Fruit fly (Drosophila melanogaster) whole organism, embryonic: Measurements from ENCODE around the gene Hexim.

ENCODE experiments used
- BtbVII ChIP-seq: fragments of 200-800 bp; sonication (Bioruptor generic); optimal IDR thresholded peaks from 3 replicates; lab custom pipeline; 2017; ENCODE audit warnings: missing biosample characterization, mild to moderate bottlenecking, missing genetic modification characterization
- CG10209 ChIP-seq: fragments of 200-800 bp; sonication (Bioruptor generic); optimal IDR thresholded peaks from 3 replicates; lab custom pipeline; 2017; ENCODE audit warnings: missing biosample characterization, mild to moderate bottlenecking, missing genetic modification characterization, missing genetic modification reagents
- CG10565 ChIP-seq: fragments of 200-800 bp; sonication (Bioruptor generic); optimal IDR thresholded peaks from 3 replicates; lab custom pipeline; 2016; ENCODE audit warnings: missing biosample characterization, mild to moderate bottlenecking, missing genetic modification characterization
- CG11456 ChIP-seq: fragments of 200-800 bp; sonication (Bioruptor generic); IDR thresholded peaks from 3 replicates; pipeline ENCODE4 v1.3.6; 2022; ENCODE audit warnings: missing biosample characterization, missing genetic modification characterization
- CG12219 ChIP-seq: fragments of 200-800 bp; sonication (Bioruptor generic); optimal IDR thresholded peaks from 3 replicates; lab custom pipeline; 2018; ENCODE audit warnings: missing biosample characterization, mild to moderate bottlenecking, missing genetic modification characterization
- CG13287 ChIP-seq: fragments of 200-800 bp; sonication (Bioruptor generic); IDR thresholded peaks from 2 replicates; pipeline ENCODE4 v1.3.6; 2022; ENCODE audit warnings: missing biosample characterization, missing genetic modification characterization; ENCODE audit not compliant: partially characterized antibody
- CG14667 ChIP-seq: fragments of 200-800 bp; sonication (Bioruptor generic); IDR thresholded peaks from 2 replicates; pipeline ENCODE4 v1.3.6; 2022; ENCODE audit warnings: missing biosample characterization, missing genetic modification characterization
- CG17328 ChIP-seq: fragments of 200-800 bp; sonication (Bioruptor generic); IDR thresholded peaks from 2 replicates; pipeline ENCODE4 v1.3.6; 2022; ENCODE audit warnings: missing biosample characterization, missing genetic modification characterization
- CG17802 ChIP-seq: fragments of 200-800 bp; sonication (Bioruptor generic); optimal IDR thresholded peaks from 2 replicates; lab custom pipeline; 2018; ENCODE audit warnings: missing biosample characterization, mild to moderate bottlenecking, missing genetic modification characterization, moderate library complexity
- CG17912 ChIP-seq: fragments of 200-800 bp; sonication (Bioruptor generic); optimal IDR thresholded peaks from 2 replicates; lab custom pipeline; 2018; ENCODE audit warnings: missing biosample characterization, mild to moderate bottlenecking, missing genetic modification characterization
- CG1832 ChIP-seq: fragments of 200-800 bp; sonication (Bioruptor generic); optimal IDR thresholded peaks from 2 replicates; lab custom pipeline; 2017; ENCODE audit warnings: missing biosample characterization, mild to moderate bottlenecking, missing genetic modification characterization, inconsistent platforms
- CG2889 ChIP-seq: fragments of 200-800 bp; sonication (Bioruptor generic); IDR thresholded peaks from 3 replicates; pipeline ENCODE4 v1.3.6; 2022; ENCODE audit warnings: missing biosample characterization, missing genetic modification characterization
- CG30020 ChIP-seq: fragments of 200-800 bp; optimal IDR thresholded peaks from 2 replicates; lab custom pipeline; 2019; ENCODE audit warnings: missing biosample characterization, mild to moderate bottlenecking, missing genetic modification characterization, moderate library complexity
- CG3065 ChIP-seq: fragments of 200-800 bp; sonication (Bioruptor generic); optimal IDR thresholded peaks from 2 replicates; lab custom pipeline; 2016; ENCODE audit warnings: missing biosample characterization, missing genetic modification characterization
- CG3847 ChIP-seq: fragments of 200-800 bp; sonication (Bioruptor generic); IDR thresholded peaks from 2 replicates; pipeline ENCODE4 v1.3.6; 2022; ENCODE audit warnings: missing biosample characterization, missing genetic modification characterization
- CG42726 ChIP-seq: fragments of 200-800 bp; sonication (Bioruptor generic); IDR thresholded peaks from 2 replicates; pipeline ENCODE4 v1.3.6; 2022; ENCODE audit warnings: missing biosample characterization, missing genetic modification characterization; ENCODE audit not compliant: partially characterized antibody
- CG4424 ChIP-seq: fragments of 200-800 bp; sonication (Bioruptor generic); optimal IDR thresholded peaks from 3 replicates; lab custom pipeline; 2016; ENCODE audit warnings: missing biosample characterization, missing genetic modification characterization
- CG5953 ChIP-seq: fragments of 200-800 bp; sonication (Bioruptor generic); IDR thresholded peaks from 2 replicates; pipeline ENCODE4 v1.3.6; 2022; ENCODE audit warnings: missing biosample characterization, missing genetic modification characterization
- CG7271 ChIP-seq: fragments of 200-800 bp; sonication (Bioruptor generic); optimal IDR thresholded peaks from 2 replicates; lab custom pipeline; 2018; ENCODE audit warnings: missing biosample characterization, mild to moderate bottlenecking, missing genetic modification characterization, moderate library complexity
- CG9876 ChIP-seq: fragments of 200-800 bp; sonication (Bioruptor generic); optimal IDR thresholded peaks from 2 replicates; lab custom pipeline; 2016; ENCODE audit warnings: missing biosample characterization, missing genetic modification characterization
- Dek ChIP-seq: fragments of 200-800 bp; sonication (Bioruptor generic); optimal IDR thresholded peaks from 3 replicates; lab custom pipeline; 2019; ENCODE audit warnings: missing biosample characterization, mild to moderate bottlenecking, missing genetic modification characterization, moderate library complexity
- Doc2 ChIP-seq: fragments of 200-800 bp; sonication (Bioruptor generic); IDR thresholded peaks from 2 replicates; pipeline ENCODE4 v1.3.6; 2022; ENCODE audit warnings: missing biosample characterization, missing genetic modification characterization
- Drgx ChIP-seq: fragments of 200-800 bp; sonication (Bioruptor generic); IDR thresholded peaks from 2 replicates; pipeline ENCODE4 v1.3.6; 2022; ENCODE audit warnings: missing biosample characterization, missing genetic modification characterization
- ERR ChIP-seq: fragments of 200-800 bp; sonication (Bioruptor generic); optimal IDR thresholded peaks from 2 replicates; lab custom pipeline; 2016; ENCODE audit warnings: missing biosample characterization, missing genetic modification characterization
- Gsc ChIP-seq: fragments of 200-800 bp; sonication (Bioruptor generic); IDR thresholded peaks from 2 replicates; pipeline ENCODE4 v1.3.6; 2022; ENCODE audit warnings: missing biosample characterization, missing genetic modification characterization
- Hmx ChIP-seq: fragments of 200-800 bp; sonication (Bioruptor generic); optimal IDR thresholded peaks from 2 replicates; lab custom pipeline; 2016; ENCODE audit warnings: missing biosample characterization, missing genetic modification characterization
- MBD-R2 ChIP-seq: fragments of 200-800 bp; sonication (Bioruptor generic); IDR thresholded peaks from 2 replicates; pipeline ENCODE4 v1.3.6; 2022; ENCODE audit warnings: missing biosample characterization, missing genetic modification characterization
- Neu2 ChIP-seq: fragments of 200-800 bp; sonication (Bioruptor generic); optimal IDR thresholded peaks from 3 replicates; lab custom pipeline; 2016; ENCODE audit warnings: missing biosample characterization, missing genetic modification characterization, borderline replicate concordance
- Oli ChIP-seq: fragments of 200-800 bp; sonication (Bioruptor generic); optimal IDR thresholded peaks from 2 replicates; lab custom pipeline; 2018; ENCODE audit warnings: missing biosample characterization, mild to moderate bottlenecking, missing genetic modification characterization, moderate library complexity
- Sry-δ ChIP-seq: fragments of 200-800 bp; sonication (Bioruptor generic); optimal IDR thresholded peaks from 2 replicates; lab custom pipeline; 2016; ENCODE audit warnings: missing biosample characterization, missing genetic modification characterization
- al ChIP-seq: fragments of 200-800 bp; sonication (Bioruptor generic); IDR thresholded peaks from 2 replicates; pipeline ENCODE4 v1.3.6; 2022; ENCODE audit warnings: missing biosample characterization, missing genetic modification characterization
- bigmax ChIP-seq: fragments of 200-800 bp; sonication (Bioruptor generic); optimal IDR thresholded peaks from 2 replicates; lab custom pipeline; 2018; ENCODE audit warnings: missing biosample characterization, mild to moderate bottlenecking, missing genetic modification characterization
- cato ChIP-seq: fragments of 200-800 bp; sonication (Bioruptor generic); optimal IDR thresholded peaks from 2 replicates; lab custom pipeline; 2016; ENCODE audit warnings: missing biosample characterization, missing genetic modification characterization, borderline replicate concordance
- chm ChIP-seq: fragments of 200-800 bp; sonication (Bioruptor generic); IDR thresholded peaks from 2 replicates; pipeline ENCODE4 v1.3.6; 2022; ENCODE audit warnings: missing biosample characterization, missing genetic modification characterization
- esg ChIP-seq: fragments of 200-800 bp; sonication (Bioruptor generic); conservative IDR thresholded peaks from 2 replicates; pipeline ENCODE4 v1.3.6; 2022; ENCODE audit warnings: missing biosample characterization, missing genetic modification characterization
- eyg ChIP-seq: fragments of 200-800 bp; sonication (Bioruptor generic); optimal IDR thresholded peaks from 3 replicates; lab custom pipeline; 2016; ENCODE audit warnings: missing biosample characterization, missing genetic modification characterization
- gem ChIP-seq: fragments of 200-800 bp; sonication (Bioruptor generic); optimal IDR thresholded peaks from 2 replicates; lab custom pipeline; 2019; ENCODE audit warnings: missing biosample characterization, mild to moderate bottlenecking, missing genetic modification characterization, moderate library complexity
- kah ChIP-seq: fragments of 200-800 bp; sonication (Bioruptor generic); optimal IDR thresholded peaks from 2 replicates; lab custom pipeline; 2018; ENCODE audit warnings: missing biosample characterization, mild to moderate bottlenecking, missing genetic modification characterization
- ken ChIP-seq: fragments of 200-800 bp; sonication (Bioruptor generic); IDR thresholded peaks from 3 replicates; pipeline ENCODE4 v1.3.6; 2022; ENCODE audit warnings: missing biosample characterization, missing genetic modification characterization
- lilli ChIP-seq: fragments of 200-800 bp; sonication (Bioruptor generic); optimal IDR thresholded peaks from 3 replicates; lab custom pipeline; 2016; ENCODE audit warnings: missing biosample characterization, missing genetic modification characterization
- lov ChIP-seq, 2 experiments: fragments of 200-800 bp in 1 of 2; fragments of >200 bp in 1 of 2; sonication (Bioruptor generic) in 1 of 2; IDR thresholded peaks in 1 of 2; optimal IDR thresholded peaks in 1 of 2; 2 replicates in 1 of 2; 3 replicates in 1 of 2; pipeline versions ENCODE4 v1.3.6 to Lab custom; 2017 to 2022; ENCODE audit warnings: missing biosample characterization in 1 of 2, missing genetic modification characterization in 1 of 2
- nerfin-1 ChIP-seq: fragments of 200-800 bp; sonication (Bioruptor generic); optimal IDR thresholded peaks from 3 replicates; lab custom pipeline; 2019; ENCODE audit warnings: missing biosample characterization, mild to moderate bottlenecking, missing genetic modification characterization, moderate library complexity
- nom ChIP-seq: fragments of 200-800 bp; sonication (Bioruptor generic); optimal IDR thresholded peaks from 2 replicates; lab custom pipeline; 2017; ENCODE audit warnings: missing biosample characterization, missing genetic modification characterization, mild to moderate bottlenecking, moderate library complexity, missing genetic modification reagents
- pho ChIP-seq: fragments of 200-800 bp; sonication (Bioruptor generic); optimal IDR thresholded peaks from 2 replicates; lab custom pipeline; 2016; ENCODE audit warnings: missing biosample characterization, missing genetic modification characterization
- pros ChIP-seq: fragments of 200-800 bp; sonication (Bioruptor generic); optimal IDR thresholded peaks from 3 replicates; lab custom pipeline; 2019; ENCODE audit warnings: missing biosample characterization, mild to moderate bottlenecking, missing genetic modification characterization, moderate library complexity
- repo ChIP-seq: fragments of 200-800 bp; sonication (Bioruptor generic); optimal IDR thresholded peaks from 2 replicates; lab custom pipeline; 2016; ENCODE audit warnings: missing biosample characterization, missing genetic modification characterization
- slou ChIP-seq: fragments of 200-800 bp; sonication (Bioruptor generic); optimal IDR thresholded peaks from 3 replicates; lab custom pipeline; 2016; ENCODE audit warnings: missing biosample characterization, missing genetic modification characterization
- tin ChIP-seq: fragments of 200-800 bp; sonication (Bioruptor generic); optimal IDR thresholded peaks from 3 replicates; lab custom pipeline; 2016; ENCODE audit warnings: missing biosample characterization, missing genetic modification characterization
- unc-4 ChIP-seq: fragments of 200-800 bp; sonication (Bioruptor generic); IDR thresholded peaks from 2 replicates; pipeline ENCODE4 v1.3.6; 2022; ENCODE audit warnings: missing biosample characterization, missing genetic modification characterization; ENCODE audit not compliant: partially characterized antibody
- wdn ChIP-seq: fragments of 200-800 bp; sonication (Bioruptor generic); IDR thresholded peaks from 2 replicates; pipeline ENCODE4 v1.3.6; 2022; ENCODE audit warnings: missing biosample characterization, missing genetic modification characterization
- z ChIP-seq: fragments of 200-800 bp; sonication (Bioruptor generic); IDR thresholded peaks from 3 replicates; pipeline ENCODE4 v1.3.6; 2022; ENCODE audit warnings: missing biosample characterization, missing genetic modification characterization

The Hexim gene

DNA sequence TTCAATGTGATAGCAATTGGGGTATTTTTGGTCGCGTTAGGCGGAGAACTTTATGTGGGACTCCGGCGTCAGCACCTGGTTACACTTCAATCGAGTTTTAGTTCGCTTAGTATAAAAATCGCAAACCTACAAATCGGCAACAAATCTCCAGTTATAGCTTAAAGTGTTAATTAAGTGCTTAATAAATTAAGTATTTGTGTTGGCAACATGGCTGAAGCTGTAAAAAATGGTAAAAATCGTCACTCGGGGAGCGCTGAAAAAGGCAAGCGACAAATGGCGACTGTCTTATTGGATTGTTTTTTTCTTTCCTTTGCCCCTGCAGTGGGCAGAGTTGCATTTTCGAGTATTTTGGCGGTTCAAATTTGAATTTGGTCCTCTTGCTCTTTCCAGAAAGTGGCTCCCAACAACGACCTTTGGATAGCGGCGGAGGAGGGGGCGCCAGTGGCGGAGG is at the start of gene Hexim:
Gene Hexim, plus strand, starts transcription at position 85 of the 451 bp plus-strand sequence.
- TF ChIP-seq al (GFP tag; lab: Robert Waterston, UW), result no peak
- TF ChIP-seq CG17912, result no peak
- no peak for TF ChIP-seq Dek (tag; lab: Kevin White, UChicago)
- no peak for TF ChIP-seq wdn
- peak; percentile 46 for TF ChIP-seq Sry-δ (GFP tag; lab: Kevin White, UChicago)
- TF ChIP-seq CG12219 (GFP tag; lab: Kevin White, UChicago), result no peak
- TF ChIP-seq CG2889 (GFP tag; lab: Robert Waterston, UW), result no peak
- TF ChIP-seq CG13287 (GFP tag; lab: Robert Waterston, UW), result peak; percentile 55
- no peak for TF ChIP-seq slou (GFP tag; lab: Kevin White, UChicago)
- no peak for TF ChIP-seq kah
- no peak for TF ChIP-seq bigmax (GFP tag; lab: Kevin White, UChicago)
- TF ChIP-seq pho (GFP tag; lab: Kevin White, UChicago), result no peak
- no peak for TF ChIP-seq cato (GFP tag; lab: Kevin White, UChicago)
- no peak for TF ChIP-seq Gsc (GFP tag; lab: Robert Waterston, UW)
- TF ChIP-seq CG14667 (GFP tag; lab: Robert Waterston, UW), result no peak
- no peak for TF ChIP-seq CG4424
- TF ChIP-seq CG5953 (GFP tag; lab: Robert Waterston, UW), result no peak
- peak; percentile 43; the same call in 1 of the 2 replicates for TF ChIP-seq unc-4 (GFP tag; lab: Robert Waterston, UW)
- no peak for TF ChIP-seq Hmx (GFP tag; lab: Kevin White, UChicago)
- no peak for TF ChIP-seq Doc2 (GFP tag; lab: Robert Waterston, UW)
- peak; percentile 44 for TF ChIP-seq CG3847 (GFP tag; lab: Robert Waterston, UW)
- no peak for TF ChIP-seq CG10565 (GFP tag; lab: Kevin White, UChicago)
- TF ChIP-seq Oli (tag; lab: Kevin White, UChicago), result no peak
- TF ChIP-seq eyg (GFP tag; lab: Kevin White, UChicago), result no peak
- TF ChIP-seq lov (optimal IDR thresholded peaks at IDR 0.05; lab: Kevin White, UChicago), result no peak
- no peak for TF ChIP-seq lov (GFP tag; IDR thresholded peaks at IDR 0.05; lab: Robert Waterston, UW)
- no peak for TF ChIP-seq lilli (GFP tag; lab: Kevin White, UChicago)
- peak; percentile 78 for TF ChIP-seq nom (GFP tag; lab: Kevin White, UChicago)
- TF ChIP-seq repo, result peak; percentile 38
- TF ChIP-seq CG17802, result no peak
- no peak for TF ChIP-seq Drgx (GFP tag; lab: Robert Waterston, UW)
- no peak for TF ChIP-seq CG17328 (GFP tag; lab: Robert Waterston, UW)
- no peak for TF ChIP-seq esg (GFP tag; lab: Robert Waterston, UW)
- no peak for TF ChIP-seq CG30020
- no peak for TF ChIP-seq tin (GFP tag; lab: Kevin White, UChicago)
- no peak for TF ChIP-seq CG1832 (GFP tag; lab: Kevin White, UChicago)
- TF ChIP-seq pros (GFP tag; lab: Kevin White, UChicago), result no peak
- TF ChIP-seq ken (GFP tag; lab: Robert Waterston, UW), result no peak
- no peak for TF ChIP-seq CG9876 (GFP tag; lab: Kevin White, UChicago)
- no peak for TF ChIP-seq z (GFP tag; lab: Robert Waterston, UW)
- TF ChIP-seq CG42726, result no peak
- TF ChIP-seq nerfin-1, result peak; percentile 27
- TF ChIP-seq CG10209 (GFP tag; lab: Kevin White, UChicago), result no peak
- TF ChIP-seq CG3065, result no peak
- TF ChIP-seq chm (GFP tag; lab: Robert Waterston, UW), result no peak
- TF ChIP-seq gem (tag; lab: Kevin White, UChicago), result no peak
- TF ChIP-seq ERR (GFP tag; lab: Kevin White, UChicago), result no peak
- TF ChIP-seq CG7271 (tag; lab: Kevin White, UChicago), result no peak
- no peak for TF ChIP-seq Neu2 (GFP tag; lab: Kevin White, UChicago)
- no peak for TF ChIP-seq CG11456 (GFP tag; lab: Robert Waterston, UW)
- no peak for TF ChIP-seq BtbVII (GFP tag; lab: Kevin White, UChicago)
- TF ChIP-seq MBD-R2 (GFP tag; lab: Robert Waterston, UW), result peak; percentile 33; the same call in 1 of the 2 replicates
